Worm (Caenorhabditis elegans) whole organism, early embryonic: ENCODE results near the gene F43C11.11.

Experiments used
- B0310.2 ChIP-seq: sonication (generic microtip); optimal IDR thresholded peaks from 2 replicates; lab custom pipeline; 2016; ENCODE audit warnings: mild to moderate bottlenecking, missing genetic modification characterization, missing compliant biosample characterization
- F13C5.2 ChIP-seq: sonication (generic microtip); optimal IDR thresholded peaks from 2 replicates; lab custom pipeline; 2017; ENCODE audit warnings: mild to moderate bottlenecking, missing genetic modification characterization, inconsistent platforms, missing compliant biosample characterization
- aly-1 ChIP-seq: sonication (generic microtip); optimal IDR thresholded peaks from 2 replicates; lab custom pipeline; 2016; ENCODE audit warnings: missing genetic modification characterization, missing compliant biosample characterization
- ama-1 ChIP-seq: fragments of 150-350 bp; optimal IDR thresholded peaks from 2 replicates; lab custom pipeline; 2014
- ceh-13 ChIP-seq: fragments of 200-800 bp; sonication (Bioruptor generic); optimal IDR thresholded peaks from 2 replicates; lab custom pipeline; 2018; ENCODE audit warnings: mild to moderate bottlenecking, missing genetic modification characterization, missing compliant biosample characterization
- ceh-36 ChIP-seq: sonication (generic microtip); optimal IDR thresholded peaks from 2 replicates; lab custom pipeline; 2016; ENCODE audit warnings: missing genetic modification characterization, inconsistent platforms, missing compliant biosample characterization
- ets-7 ChIP-seq: sonication (generic microtip); optimal IDR thresholded peaks from 2 replicates; lab custom pipeline; 2016; ENCODE audit warnings: missing genotype, missing genetic modification characterization, missing compliant biosample characterization
- flt-1 ChIP-seq: fragments of 200-800 bp; sonication (Bioruptor generic); IDR thresholded peaks from 2 replicates; pipeline ENCODE4 v1.3.6; 2022; ENCODE audit warnings: missing genetic modification characterization, missing compliant biosample characterization
- hmbx-1 ChIP-seq: sonication (generic microtip); optimal IDR thresholded peaks from 2 replicates; lab custom pipeline; 2016; ENCODE audit warnings: mild to moderate bottlenecking, missing genetic modification characterization, missing compliant biosample characterization
- hmg-4 ChIP-seq: fragments of 200-800 bp; sonication (Bioruptor generic); optimal IDR thresholded peaks from 2 replicates; lab custom pipeline; 2018; ENCODE audit warnings: mild to moderate bottlenecking, missing genetic modification characterization, missing compliant biosample characterization
- hnd-1 ChIP-seq: sonication (generic microtip); optimal IDR thresholded peaks from 2 replicates; lab custom pipeline; 2016; ENCODE audit warnings: missing genetic modification characterization, missing compliant biosample characterization
- pes-1 ChIP-seq: fragments of 200-800 bp; sonication (Bioruptor generic); IDR thresholded peaks from 2 replicates; pipeline ENCODE4 v1.3.6; 2022; ENCODE audit warnings: missing genetic modification reagents, missing genetic modification characterization, missing compliant biosample characterization
- scrt-1 ChIP-seq: fragments of 200-800 bp; sonication (Bioruptor generic); IDR thresholded peaks from 2 replicates; pipeline ENCODE4 v1.3.6; 2022; ENCODE audit warnings: missing genetic modification characterization, missing compliant biosample characterization
- sea-1 ChIP-seq: fragments of 200-800 bp; sonication (Bioruptor generic); conservative IDR thresholded peaks from 2 replicates; pipeline ENCODE4 v1.3.6; 2022; ENCODE audit warnings: missing genetic modification characterization, missing compliant biosample characterization
- tbx-11 ChIP-seq: fragments of 200-800 bp; sonication (Bioruptor generic); IDR thresholded peaks from 2 replicates; pipeline ENCODE4 v1.3.6; 2022; ENCODE audit warnings: missing genetic modification characterization, missing compliant biosample characterization
- tbx-37 ChIP-seq: fragments of 200-800 bp; sonication (Bioruptor generic); conservative IDR thresholded peaks from 2 replicates; pipeline ENCODE4 v1.3.6; 2022; ENCODE audit warnings: missing genetic modification reagents, missing genetic modification characterization, missing compliant biosample characterization
- tra-4 ChIP-seq: sonication (generic microtip); optimal IDR thresholded peaks from 2 replicates; lab custom pipeline; 2017; ENCODE audit warnings: missing genetic modification characterization, missing compliant biosample characterization

F43C11.11 gene

DNA sequence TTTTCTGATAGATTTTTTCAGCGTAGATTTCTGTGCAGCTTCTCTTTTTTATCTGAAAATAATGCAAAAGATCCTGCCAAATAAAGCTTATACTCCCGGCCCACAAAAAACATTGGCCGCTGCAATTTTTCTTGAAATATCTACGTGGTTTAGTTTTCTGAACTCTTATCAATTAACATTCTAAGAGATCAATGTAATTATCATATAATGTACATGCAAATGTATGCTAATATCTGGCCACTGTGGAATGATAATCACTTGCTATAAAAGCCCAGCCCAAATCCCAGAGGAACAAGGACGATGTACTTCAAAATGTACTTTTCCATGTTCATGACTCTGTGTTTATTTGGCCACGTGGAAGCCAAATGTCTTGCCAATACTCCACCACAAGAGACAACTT, 9.1 kb downstream of the F43C11.11 start, which contains the start of gene F43C11.2:
Gene F43C11.2 (plus strand): TSS at position 301 of the 400 bp plus-strand sequence.
- TF ChIP-seq ceh-13 (GFP tag; lab: Kevin White, UChicago): no peak
- TF ChIP-seq pes-1 (GFP tag; lab: Robert Waterston, UW): no peak
- no peak for TF ChIP-seq tbx-11
- TF ChIP-seq hnd-1 (tag; lab: Kevin White, UChicago): no peak
- TF ChIP-seq B0310.2 (tag; lab: Kevin White, UChicago): no peak
- TF ChIP-seq F13C5.2 (tag; lab: Kevin White, UChicago): no peak
- TF ChIP-seq tra-4 (tag; lab: Kevin White, UChicago): no peak
- TF ChIP-seq tbx-37 (GFP tag; lab: Robert Waterston, UW): no peak
- no peak for TF ChIP-seq flt-1
- TF ChIP-seq ama-1 (lab: Kevin White, UChicago): no peak
- TF ChIP-seq hmbx-1 (tag; lab: Kevin White, UChicago): no peak

DNA sequence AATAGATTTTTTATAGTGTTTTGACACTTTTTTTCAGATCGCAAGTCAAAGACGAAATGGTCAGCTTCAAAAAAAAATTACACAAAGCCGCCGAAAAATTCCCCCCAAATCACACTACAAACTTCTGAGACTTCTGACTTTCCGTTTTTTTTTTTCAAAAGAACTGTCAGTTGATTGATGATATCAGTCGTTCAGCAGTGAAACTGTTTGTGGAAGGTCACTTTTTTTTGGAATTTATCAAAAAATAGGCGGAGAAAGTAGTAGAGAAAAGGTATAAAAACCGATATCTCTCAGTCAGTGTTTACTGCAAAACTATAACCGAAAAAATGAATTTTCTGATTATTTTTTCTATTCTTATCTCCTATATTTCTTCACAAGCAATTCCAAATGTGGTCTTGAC, 10.6 kb downstream of the F43C11.11 start, which contains the start of gene F43C11.3:
Gene F43C11.3 (plus strand): TSS at position 301 of the 400 bp plus-strand sequence.
- TF ChIP-seq pes-1 (GFP tag; lab: Robert Waterston, UW) (no peak), aly-1 (tag; lab: Kevin White, UChicago) (no peak), hnd-1 (tag; lab: Kevin White, UChicago) (no peak), hmbx-1 (tag; lab: Kevin White, UChicago) (no peak), scrt-1 (no peak), B0310.2 (tag; lab: Kevin White, UChicago) (no peak), tbx-37 (GFP tag; lab: Robert Waterston, UW) (no peak)

DNA sequence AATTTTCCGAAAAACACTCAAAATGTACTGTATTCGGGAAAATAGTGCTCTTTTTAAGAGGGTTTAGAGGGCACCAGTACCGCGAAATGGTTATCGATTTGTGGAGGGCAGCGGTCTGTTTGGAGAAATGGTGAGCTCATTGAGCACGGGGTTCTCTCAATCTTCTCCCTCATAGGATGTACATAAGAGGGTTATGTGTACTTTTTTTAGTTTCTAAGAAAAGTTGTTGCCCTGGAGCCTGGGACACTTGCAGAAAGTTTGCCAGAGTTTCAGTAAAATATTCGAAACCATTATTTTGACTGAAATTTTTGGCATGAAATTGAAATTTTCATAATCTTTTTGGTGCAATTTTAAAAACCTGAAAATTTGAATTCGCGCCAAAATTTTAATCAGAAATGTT, 11.0 kb downstream of the F43C11.11 start, which contains the start of gene F43C11.10:
Gene F43C11.10 (minus strand): TSS at position 101 of the 400 bp plus-strand sequence.
- no peak for TF ChIP-seq B0310.2 (tag; lab: Kevin White, UChicago)
- TF ChIP-seq F13C5.2 (tag; lab: Kevin White, UChicago): no peak
- TF ChIP-seq hmbx-1 (tag; lab: Kevin White, UChicago): no peak
- TF ChIP-seq ceh-36 (tag; lab: Kevin White, UChicago): no peak
- no peak for TF ChIP-seq tbx-37 (GFP tag; lab: Robert Waterston, UW)

DNA sequence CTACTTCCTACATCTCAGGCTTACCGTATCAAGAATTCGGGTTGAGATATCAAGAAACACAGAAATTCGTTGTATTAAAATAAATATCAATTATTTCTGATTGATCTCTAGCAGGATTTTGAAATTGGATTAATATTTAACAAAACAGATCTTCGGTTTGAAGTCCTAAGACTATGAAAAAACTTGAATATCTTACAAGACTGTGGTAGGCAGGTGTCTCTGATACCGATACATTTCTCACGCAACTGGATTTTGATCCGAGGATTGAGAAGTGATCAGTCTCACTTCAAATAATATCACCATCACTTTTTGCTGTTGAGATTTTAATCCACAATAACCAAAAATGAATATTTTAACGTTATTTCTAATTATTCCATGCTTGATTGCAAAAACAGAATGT, 16.9 kb downstream of the F43C11.11 start, which contains the start of gene F43C11.4:
Gene F43C11.4 (plus strand): TSS at position 301 of the 400 bp plus-strand sequence.
- TF ChIP-seq sea-1 (GFP tag; lab: Robert Waterston, UW) (no peak), ets-7 (no peak), ceh-36 (tag; lab: Kevin White, UChicago) (no peak), hmg-4 (GFP tag; lab: Kevin White, UChicago) (no peak), B0310.2 (tag; lab: Kevin White, UChicago) (no peak), ama-1 (lab: Kevin White, UChicago) (no peak), aly-1 (tag; lab: Kevin White, UChicago) (no peak), scrt-1 (no peak), tbx-37 (GFP tag; lab: Robert Waterston, UW) (no peak), flt-1 (no peak), tra-4 (tag; lab: Kevin White, UChicago) (no peak), tbx-11 (no peak), hnd-1 (tag; lab: Kevin White, UChicago) (no peak), F13C5.2 (tag; lab: Kevin White, UChicago) (no peak), hmbx-1 (tag; lab: Kevin White, UChicago) (no peak), pes-1 (GFP tag; lab: Robert Waterston, UW) (no peak), ceh-13 (GFP tag; lab: Kevin White, UChicago) (no peak)

DNA sequence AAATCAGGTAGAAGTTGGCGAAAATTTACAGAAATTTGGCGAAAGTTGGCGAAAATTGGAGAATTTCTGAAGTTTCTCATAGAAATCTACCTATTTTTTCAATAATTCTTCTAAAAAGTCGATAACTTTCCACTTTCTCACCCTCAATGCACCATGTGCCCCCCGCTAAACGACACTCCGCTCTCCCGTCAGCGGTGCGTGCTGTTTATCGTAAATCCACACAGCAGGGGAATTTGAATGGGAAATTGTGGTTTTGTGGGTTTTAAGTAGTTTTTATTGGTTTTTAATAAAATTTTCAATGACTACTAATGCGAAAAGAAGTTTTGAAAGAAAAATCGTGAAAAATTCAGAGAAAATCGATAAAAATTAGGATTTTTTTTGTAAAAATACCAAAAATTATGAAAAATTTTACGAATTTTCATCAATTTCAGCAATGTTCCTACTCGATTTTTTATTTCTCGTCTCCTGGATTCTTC, 21.5 kb downstream of the F43C11.11 start, which contains the start of gene F43C11.6:
Gene F43C11.6 (plus strand): TSS at position 426 of the 476 bp plus-strand sequence.
- TF ChIP-seq hnd-1 (tag; lab: Kevin White, UChicago) (no peak), B0310.2 (tag; lab: Kevin White, UChicago) (no peak), tbx-11 (no peak), ets-7 (no peak), scrt-1 (no peak), hmbx-1 (tag; lab: Kevin White, UChicago) (no peak), flt-1 (no peak), tbx-37 (GFP tag; lab: Robert Waterston, UW) (no peak), ceh-36 (tag; lab: Kevin White, UChicago) (no peak), F13C5.2 (tag; lab: Kevin White, UChicago) (no peak)

DNA sequence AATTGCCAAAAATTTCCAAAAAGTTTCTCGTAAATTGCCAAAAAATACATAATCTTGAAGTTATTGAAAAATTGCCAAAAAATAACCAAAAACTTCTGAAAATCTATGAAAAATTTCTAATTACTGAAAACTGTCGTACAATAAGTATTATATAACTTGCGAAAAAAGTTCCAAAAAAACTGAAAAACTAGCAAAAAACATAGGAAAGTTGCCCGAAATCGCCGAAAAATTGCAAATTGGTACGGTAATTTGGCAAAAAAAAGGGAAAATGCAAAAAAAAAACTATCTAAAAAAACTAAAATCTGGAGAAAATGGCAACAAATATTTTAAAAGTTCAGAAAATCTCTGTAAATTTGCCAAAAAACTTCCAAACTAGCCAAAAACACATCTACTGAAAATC, 22.1 kb downstream of the F43C11.11 start, which contains the start of gene enri-1:
Gene enri-1 (minus strand): TSS at position 101 of the 400 bp plus-strand sequence.
- TF ChIP-seq ets-7 (no peak), hmg-4 (GFP tag; lab: Kevin White, UChicago) (no peak), tra-4 (tag; lab: Kevin White, UChicago) (no peak), scrt-1 (no peak), sea-1 (GFP tag; lab: Robert Waterston, UW) (no peak), tbx-37 (GFP tag; lab: Robert Waterston, UW) (no peak), F13C5.2 (tag; lab: Kevin White, UChicago) (no peak)

DNA sequence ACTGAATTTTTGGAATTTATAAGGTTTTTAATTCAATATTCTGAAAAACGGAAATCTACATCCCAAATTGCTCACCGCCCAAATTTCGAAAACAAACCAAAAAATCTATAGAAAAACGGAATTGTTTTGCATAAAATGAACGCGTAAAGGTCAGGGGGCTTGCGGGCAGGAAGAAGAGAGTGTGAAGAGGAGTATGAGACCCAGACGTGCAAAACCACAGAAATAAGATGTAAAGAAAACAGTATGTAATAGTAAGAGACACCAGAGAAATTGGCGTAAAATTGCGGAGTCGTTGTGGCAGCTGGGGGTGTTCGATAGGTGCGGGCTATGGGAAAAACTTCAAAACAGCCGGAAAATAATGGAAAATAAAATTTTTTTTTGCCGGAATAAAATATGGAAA, 22.6 kb downstream of the F43C11.11 start:
- TF ChIP-seq F13C5.2 (tag; lab: Kevin White, UChicago) (peak; percentile 15), tbx-37 (GFP tag; lab: Robert Waterston, UW) (no peak)

DNA sequence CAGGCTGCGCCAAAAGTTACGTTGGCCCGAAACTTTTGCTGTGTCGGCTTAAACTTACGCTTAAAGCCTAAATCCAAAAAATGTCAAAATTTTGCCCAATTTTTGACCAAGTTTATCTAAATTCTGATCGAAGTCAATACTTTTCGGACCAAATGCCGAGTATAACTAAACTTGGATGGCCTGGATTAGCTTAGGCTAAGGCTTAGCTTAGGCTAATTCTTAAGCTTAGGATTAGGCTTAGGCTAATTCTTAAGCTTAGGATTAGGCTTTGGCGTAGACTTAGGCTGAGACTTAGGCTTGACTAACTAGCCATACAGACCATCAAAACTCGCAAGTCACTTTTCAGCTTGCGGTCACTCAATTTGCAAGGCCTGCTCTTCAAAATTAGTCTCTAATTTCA, 27.4 kb downstream of the F43C11.11 start:
- TF ChIP-seq ama-1 (lab: Kevin White, UChicago): no peak
- TF ChIP-seq ceh-36 (tag; lab: Kevin White, UChicago): peak; percentile 71
